Worm (Caenorhabditis elegans): ENCODE data around the gene ZC518.8.
A peak's percentile ranks its signal among the peaks of the same experiment; 100 is the strongest.

ZC518.8 gene

ce11 chrIV:12335248-12335647 is 26.5 kb downstream of the ZC518.8 start:
- TF ChIP-seq F49E8.2 (tag; optimal IDR thresholded peaks at IDR 0.05; ENCODE audit: borderline replicate concordance), result no peak
- no peak for TF ChIP-seq nhr-42 (GFP tag; IDR thresholded peaks at IDR 0.05)
- no peak; the same call in 1 of the 2 replicates for TF ChIP-seq dmd-6 (GFP tag; IDR thresholded peaks at IDR 0.05)
- TF ChIP-seq unc-62 (GFP tag; optimal IDR thresholded peaks at IDR 0.05 in 1 of 2), result peak in 1 of 2 experiments; percentile 68
- TF ChIP-seq unc-62 (tag; optimal IDR thresholded peaks at IDR 0.05), result no peak
- no peak for TF ChIP-seq hlh-11 (tag; optimal IDR thresholded peaks at IDR 0.05)
- peak; percentile 63 for TF ChIP-seq hlh-30 (tag; optimal IDR thresholded peaks at IDR 0.05; ENCODE audit: insufficient read depth)
- no peak for TF ChIP-seq ZK546.5 (tag; optimal IDR thresholded peaks at IDR 0.05)
- TF ChIP-seq lin-15B (tag; optimal IDR thresholded peaks at IDR 0.05), result no peak
- no peak for TF ChIP-seq php-3 (GFP tag; IDR thresholded peaks at IDR 0.05)
- no peak for TF ChIP-seq ceh-44 (GFP tag; IDR thresholded peaks at IDR 0.05)
- TF ChIP-seq T26A8.4 (GFP tag; IDR thresholded peaks at IDR 0.05), result no peak
- no peak for TF ChIP-seq ceh-28 (tag; optimal IDR thresholded peaks at IDR 0.05)
- no peak for TF ChIP-seq daf-12 (tag; optimal IDR thresholded peaks at IDR 0.05)
- peak in 1 of 2 experiments; percentile 42 for TF ChIP-seq daf-16 (GFP tag; optimal IDR thresholded peaks at IDR 0.05)
- no peak for TF ChIP-seq daf-16 (tag; optimal IDR thresholded peaks at IDR 0.05)
- TF ChIP-seq saeg-2 (GFP tag; IDR thresholded peaks at IDR 0.05), result no peak
- peak in 1 of 2 experiments; percentile 26 for TF ChIP-seq mdl-1 (tag; optimal IDR thresholded peaks at IDR 0.05)
- 0 out of 2 replicates have a peak, but pooled peaks have one; percentile 10 for TF ChIP-seq dmd-9 (GFP tag; IDR thresholded peaks at IDR 0.05)
- no peak for TF ChIP-seq ama-1 (optimal IDR thresholded peaks at IDR 0.05)
- TF ChIP-seq egl-43 (GFP tag; IDR thresholded peaks at IDR 0.05), result no peak
- no peak for TF ChIP-seq lin-38 (GFP tag; IDR thresholded peaks at IDR 0.05)
- TF ChIP-seq ceh-32 (tag; optimal IDR thresholded peaks at IDR 0.05; ENCODE audit: poor library complexity), result no peak
- TF ChIP-seq nhr-237 (tag; optimal IDR thresholded peaks at IDR 0.05), result no peak
- no peak for TF ChIP-seq lin-29 (GFP tag; IDR thresholded peaks at IDR 0.05)
- TF ChIP-seq dmd-8 (GFP tag; IDR thresholded peaks at IDR 0.05), result no peak
- no peak for TF ChIP-seq duxl-1 (tag; optimal IDR thresholded peaks at IDR 0.05; ENCODE audit: poor library complexity)
- TF ChIP-seq lir-3 (tag; optimal IDR thresholded peaks at IDR 0.05), result no peak
- no peak for TF ChIP-seq unc-39 (tag; optimal IDR thresholded peaks at IDR 0.05)
- TF ChIP-seq nhr-10 (tag; optimal IDR thresholded peaks at IDR 0.05), result no peak
- peak; percentile 10 for TF ChIP-seq rbr-2 (tag; optimal IDR thresholded peaks at IDR 0.05)
- TF ChIP-seq nhr-11 (tag; optimal IDR thresholded peaks at IDR 0.05), result no peak
- peak; percentile 54; the same call in 1 of the 2 replicates for TF ChIP-seq hmg-1.1 (GFP tag; IDR thresholded peaks at IDR 0.05)
- TF ChIP-seq nhr-41 (GFP tag; IDR thresholded peaks at IDR 0.05), result no peak
- TF ChIP-seq hif-1 (tag; optimal IDR thresholded peaks at IDR 0.05), result peak in 1 of 2 experiments; percentile 28
- TF ChIP-seq ces-1 (GFP tag; optimal IDR thresholded peaks at IDR 0.05), result no peak
- no peak for TF ChIP-seq Y75B8A.6 (GFP tag; IDR thresholded peaks at IDR 0.05)

- peak; percentile 14 for TF ChIP-seq mes-2 (tag; optimal IDR thresholded peaks at IDR 0.05; ENCODE audit: poor library complexity, severe bottlenecking)
- TF ChIP-seq nhr-77 (tag; optimal IDR thresholded peaks at IDR 0.05), result no peak
- peak; percentile 79 for TF ChIP-seq dpl-1 (GFP tag; optimal IDR thresholded peaks at IDR 0.05)
- TF ChIP-seq lsy-2 (tag; optimal IDR thresholded peaks at IDR 0.05), result peak in 1 of 2 experiments; percentile 15
- TF ChIP-seq skn-1 (tag; optimal IDR thresholded peaks at IDR 0.05), result no peak
- no peak for TF ChIP-seq daf-16 (GFP tag; optimal IDR thresholded peaks at IDR 0.05)
- TF ChIP-seq daf-16 (tag; optimal IDR thresholded peaks at IDR 0.05), result peak; percentile 29
Measured at ce11 chrIV:12334708-12335107, 27.0 kb downstream of the ZC518.8 start.
